Worm (Caenorhabditis elegans) whole organism, late embryonic: ENCODE results near the gene zig-2.

Experiments
- ahr-1 ChIP-seq: sonication (generic microtip); optimal IDR thresholded peaks from 2 replicates; lab custom pipeline; 2016; ENCODE audit warnings: missing genetic modification characterization, missing compliant biosample characterization
- ama-1 ChIP-seq: fragments of 150-350 bp; optimal IDR thresholded peaks from 2 replicates; lab custom pipeline; 2014
- ceh-19 ChIP-seq: fragments of 200-800 bp; sonication (Bioruptor generic); optimal IDR thresholded peaks from 2 replicates; lab custom pipeline; 2018; ENCODE audit warnings: mild to moderate bottlenecking, missing genetic modification characterization, missing compliant biosample characterization
- elt-2 ChIP-seq: sonication (generic microtip); optimal IDR thresholded peaks from 2 replicates; lab custom pipeline; 2016; ENCODE audit warnings: missing genetic modification reagents, missing genetic modification characterization, missing compliant biosample characterization
- ets-4 ChIP-seq: sonication (generic microtip); optimal IDR thresholded peaks from 2 replicates; lab custom pipeline; 2016; ENCODE audit warnings: missing genetic modification characterization, missing compliant biosample characterization
- fkh-10 ChIP-seq: fragments of 150-350 bp; optimal IDR thresholded peaks from 2 replicates; lab custom pipeline; 2014; ENCODE audit warnings: missing biosample characterization, missing genetic modification reagents, missing genetic modification characterization
- lin-11 ChIP-seq: fragments of 200-800 bp; sonication (Bioruptor generic); optimal IDR thresholded peaks from 2 replicates; lab custom pipeline; 2018; ENCODE audit warnings: mild to moderate bottlenecking, missing genetic modification characterization, missing compliant biosample characterization
- npax-4 ChIP-seq: sonication (generic microtip); optimal IDR thresholded peaks from 2 replicates; lab custom pipeline; 2016; ENCODE audit warnings: missing genetic modification characterization, missing compliant biosample characterization
- pax-1 ChIP-seq: fragments of 150-350 bp; optimal IDR thresholded peaks from 2 replicates; lab custom pipeline; 2014; ENCODE audit warnings: missing biosample characterization, missing genetic modification characterization
- pha-4 ChIP-seq: fragments of 150-350 bp; optimal IDR thresholded peaks from 2 replicates; lab custom pipeline; 2018; ENCODE audit warnings: missing biosample characterization, missing genetic modification reagents, missing genetic modification characterization
- pqm-1 ChIP-seq: sonication (generic microtip); optimal IDR thresholded peaks from 2 replicates; lab custom pipeline; 2016; ENCODE audit warnings: missing genetic modification characterization, missing compliant biosample characterization
- rnt-1 ChIP-seq: sonication (generic microtip); optimal IDR thresholded peaks from 2 replicates; lab custom pipeline; 2016; ENCODE audit warnings: missing genetic modification characterization, missing compliant biosample characterization
- syd-9 ChIP-seq: sonication (generic microtip); optimal IDR thresholded peaks from 2 replicates; lab custom pipeline; 2016; ENCODE audit warnings: mild to moderate bottlenecking, missing genetic modification characterization, moderate library complexity, missing compliant biosample characterization
- unc-3 ChIP-seq, 2 experiments: fragments of 200-800 bp in 1 of 2; sonication (Bioruptor generic) in 1 of 2; sonication (generic microtip) in 1 of 2; conservative IDR thresholded peaks in 1 of 2; optimal IDR thresholded peaks in 1 of 2; 2 replicates each; pipeline versions ENCODE4 v1.3.6 to Lab custom; 2016 to 2022; ENCODE audit warnings: missing compliant biosample characterization in 2 of 2, missing genetic modification characterization in 2 of 2, missing genetic modification reagents in 1 of 2

- TF ChIP-seq ets-4 (no peak), elt-2 (no peak), unc-3 (GFP tag; conservative IDR thresholded peaks at IDR 0.05; lab: Robert Waterston, UW) (no peak), unc-3 (tag; optimal IDR thresholded peaks at IDR 0.05; lab: Kevin White, UChicago) (no peak), pqm-1 (tag; lab: Kevin White, UChicago) (no peak), fkh-10 (GFP tag; lab: Kevin White, UChicago) (no peak), pha-4 (no peak), ama-1 (lab: Kevin White, UChicago) (no peak), ahr-1 (tag; lab: Kevin White, UChicago) (no peak), syd-9 (no peak), npax-4 (no peak), rnt-1 (tag; lab: Kevin White, UChicago) (no peak), ceh-19 (GFP tag; lab: Kevin White, UChicago) (no peak), pax-1 (no peak), lin-11 (tag; lab: Kevin White, UChicago) (no peak)
Measured at ce11 chrX:12328676-12329075, 12.6 kb downstream of the zig-2 start, which contains the start of gene srd-45.
